Fruit fly (Drosophila melanogaster) whole organism, wandering third instar larva: ENCODE measurements around the gene Grip91.

Experiments used
- Abd-B ChIP-seq: fragments of >200 bp; optimal IDR thresholded peaks from 2 replicates; lab custom pipeline; 2017; ENCODE audit warnings: missing biosample characterization, missing genetic modification characterization
- CG32264 ChIP-seq: fragments of 200-800 bp; sonication (Bioruptor generic); optimal IDR thresholded peaks from 2 replicates; lab custom pipeline; 2016; ENCODE audit warnings: missing biosample characterization, missing genetic modification characterization
- CG9705 ChIP-seq: fragments of 200-800 bp; sonication (Bioruptor generic); optimal IDR thresholded peaks from 2 replicates; lab custom pipeline; 2018; ENCODE audit warnings: missing biosample characterization, mild to moderate bottlenecking, missing genetic modification characterization
- CrebA ChIP-seq: fragments of 200-800 bp; sonication (Bioruptor generic); optimal IDR thresholded peaks from 2 replicates; lab custom pipeline; 2016; ENCODE audit warnings: missing biosample characterization, mild to moderate bottlenecking, missing genetic modification characterization, borderline replicate concordance
- Dfd ChIP-seq: fragments of >200 bp; optimal IDR thresholded peaks from 2 replicates; lab custom pipeline; 2017; ENCODE audit warnings: missing biosample characterization, missing genetic modification characterization
- Dif ChIP-seq: fragments of 200-275, 200-300 bp; sonication (Bioruptor generic); optimal IDR thresholded peaks from 2 replicates; lab custom pipeline; 2018; ENCODE audit warnings: missing biosample characterization, missing genetic modification characterization; ENCODE audit not compliant: partially characterized antibody
- GATAd ChIP-seq: sonication (Bioruptor generic); optimal IDR thresholded peaks from 2 replicates; lab custom pipeline; 2016; ENCODE audit warnings: missing biosample characterization, missing genetic modification characterization
- HLH106 ChIP-seq: fragments of 200-800 bp; optimal IDR thresholded peaks from 3 replicates; lab custom pipeline; 2019; ENCODE audit warnings: missing biosample characterization, mild to moderate bottlenecking, missing genetic modification characterization, moderate library complexity
- Hnf4 ChIP-seq: fragments of 200-800 bp; sonication (Bioruptor generic); optimal IDR thresholded peaks from 2 replicates; lab custom pipeline; 2016; ENCODE audit warnings: missing biosample characterization, mild to moderate bottlenecking, missing genetic modification characterization
- Hr78 ChIP-seq: fragments of >200 bp; optimal IDR thresholded peaks from 2 replicates; lab custom pipeline; 2017; ENCODE audit warnings: missing biosample characterization, missing genetic modification characterization
- Hr83 ChIP-seq: fragments of 200-300 bp; sonication (Bioruptor generic); optimal IDR thresholded peaks from 2 replicates; lab custom pipeline; 2016; ENCODE audit warnings: missing biosample characterization, mild to moderate bottlenecking, missing genetic modification characterization, moderate library complexity; ENCODE audit not compliant: poor library complexity, severe bottlenecking
- Jra ChIP-seq: sonication (Bioruptor generic); optimal IDR thresholded peaks from 2 replicates; lab custom pipeline; 2016; ENCODE audit warnings: missing biosample characterization, missing genetic modification characterization
- Mio ChIP-seq: sonication (Bioruptor generic); optimal IDR thresholded peaks from 2 replicates; lab custom pipeline; 2016; ENCODE audit warnings: missing biosample characterization, missing genetic modification characterization
- Myc ChIP-seq: fragments of >200 bp; optimal IDR thresholded peaks from 2 replicates; lab custom pipeline; 2017
- N ChIP-seq: fragments of >200 bp; optimal IDR thresholded peaks from 2 replicates; lab custom pipeline; 2018; ENCODE audit warnings: missing biosample characterization, missing external identifiers, missing genetic modification characterization
- OdsH ChIP-seq: fragments of 200-800 bp; sonication (Bioruptor generic); optimal IDR thresholded peaks from 2 replicates; lab custom pipeline; 2016; ENCODE audit warnings: missing biosample characterization, mild to moderate bottlenecking, missing genetic modification characterization
- Rel ChIP-seq, 2 experiments: fragments of 200-800 bp; sonication (Bioruptor generic) in 1 of 2; optimal IDR thresholded peaks; 2 replicates in 1 of 2; 3 replicates in 1 of 2; lab custom pipeline; 2016 to 2019; ENCODE audit warnings: mild to moderate bottlenecking in 2 of 2, missing biosample characterization in 2 of 2, missing genetic modification characterization in 2 of 2, moderate library complexity in 1 of 2
- Sp1 ChIP-seq: fragments of 200-800 bp; sonication (Bioruptor generic); optimal IDR thresholded peaks from 3 replicates; lab custom pipeline; 2019; ENCODE audit warnings: missing biosample characterization, mild to moderate bottlenecking, missing genetic modification characterization, moderate library complexity
- Vsx2 ChIP-seq: fragments of 200-300, 225-300 bp; sonication (Bioruptor generic); optimal IDR thresholded peaks from 2 replicates; lab custom pipeline; 2018; ENCODE audit warnings: missing biosample characterization, missing genetic modification characterization; ENCODE audit not compliant: partially characterized antibody
- br ChIP-seq: fragments of 200-800 bp; sonication (Bioruptor generic); optimal IDR thresholded peaks from 2 replicates; lab custom pipeline; 2016; ENCODE audit warnings: missing biosample characterization, missing genetic modification characterization
- brk ChIP-seq: fragments of 200-800 bp; sonication (Bioruptor generic); optimal IDR thresholded peaks from 2 replicates; lab custom pipeline; 2016; ENCODE audit warnings: missing biosample characterization, mild to moderate bottlenecking, missing genetic modification characterization
- dl ChIP-seq, 2 experiments: fragments of 175-275, 200-275 bp in 1 of 2; fragments of 200-275 bp in 1 of 2; sonication (Bioruptor generic); optimal IDR thresholded peaks; lab custom pipeline; 2018; ENCODE audit warnings: mild to moderate bottlenecking in 2 of 2, missing biosample characterization in 2 of 2, missing genetic modification characterization in 2 of 2, moderate library complexity in 2 of 2; ENCODE audit not compliant: partially characterized antibody in 2 of 2, insufficient read depth in 1 of 2
- dmrt93B ChIP-seq: fragments of 200-800 bp; sonication (Bioruptor generic); optimal IDR thresholded peaks from 2 replicates; lab custom pipeline; 2018; ENCODE audit warnings: missing biosample characterization, mild to moderate bottlenecking, missing genetic modification characterization
- dsf ChIP-seq: sonication (Bioruptor generic); optimal IDR thresholded peaks from 2 replicates; lab custom pipeline; 2016; ENCODE audit warnings: missing biosample characterization, missing genetic modification characterization, borderline replicate concordance
- ey ChIP-seq: fragments of 200-800 bp; sonication (Bioruptor generic); optimal IDR thresholded peaks from 2 replicates; lab custom pipeline; 2016; ENCODE audit warnings: missing biosample characterization, missing genetic modification characterization
- foxo ChIP-seq, 2 experiments: fragments of 200-800 bp; sonication (Bioruptor generic); optimal IDR thresholded peaks; 2 replicates in 1 of 2; 3 replicates in 1 of 2; lab custom pipeline; 2016 to 2017; ENCODE audit warnings: missing biosample characterization in 2 of 2, missing genetic modification characterization in 2 of 2
- fru ChIP-seq: fragments of 200-800 bp; sonication (Bioruptor generic); optimal IDR thresholded peaks from 3 replicates; lab custom pipeline; 2016; ENCODE audit warnings: missing biosample characterization, mild to moderate bottlenecking, missing genetic modification characterization
- h ChIP-seq: fragments of 200-800 bp; sonication (Bioruptor generic); optimal IDR thresholded peaks from 3 replicates; lab custom pipeline; 2016; ENCODE audit warnings: missing biosample characterization, mild to moderate bottlenecking, missing genetic modification characterization
- jim ChIP-seq: fragments of 175-275, 200-325 bp; sonication (Bioruptor generic); optimal IDR thresholded peaks from 2 replicates; lab custom pipeline; 2016; ENCODE audit warnings: missing biosample characterization, mild to moderate bottlenecking, missing genetic modification characterization
- lola ChIP-seq: fragments of >200 bp; optimal IDR thresholded peaks from 2 replicates; lab custom pipeline; 2017; ENCODE audit warnings: missing biosample characterization, missing genetic modification characterization
- pan ChIP-seq: fragments of >200 bp; optimal IDR thresholded peaks from 2 replicates; lab custom pipeline; 2017
- psq ChIP-seq: fragments of 200-800 bp; sonication (Bioruptor generic); optimal IDR thresholded peaks from 3 replicates; lab custom pipeline; 2017; ENCODE audit warnings: missing biosample characterization, mild to moderate bottlenecking, missing genetic modification characterization, moderate library complexity
- rgr ChIP-seq: fragments of 200-800 bp; sonication (Bioruptor generic); optimal IDR thresholded peaks from 3 replicates; lab custom pipeline; 2016; ENCODE audit warnings: missing biosample characterization, mild to moderate bottlenecking, missing genetic modification characterization
- sage ChIP-seq: fragments of 200-800 bp; sonication (Bioruptor generic); optimal IDR thresholded peaks from 2 replicates; lab custom pipeline; 2016; ENCODE audit warnings: missing biosample characterization, mild to moderate bottlenecking, missing genetic modification characterization
- sv ChIP-seq: fragments of 200-800 bp; sonication (Bioruptor generic); optimal IDR thresholded peaks from 3 replicates; lab custom pipeline; 2016; ENCODE audit warnings: missing biosample characterization, missing genetic modification characterization
- tai ChIP-seq: sonication (Bioruptor generic); optimal IDR thresholded peaks from 2 replicates; lab custom pipeline; 2016; ENCODE audit warnings: missing biosample characterization, missing genetic modification characterization
- usp ChIP-seq: fragments of >200 bp; optimal IDR thresholded peaks from 2 replicates; lab custom pipeline; 2017; ENCODE audit warnings: missing biosample characterization, missing genetic modification characterization
- woc ChIP-seq: sonication (Bioruptor generic); optimal IDR thresholded peaks from 2 replicates; lab custom pipeline; 2016; ENCODE audit warnings: missing biosample characterization, mild to moderate bottlenecking, missing genetic modification characterization

Grip91 gene

dm6 chrX:13747635-13748467, 3.4 kb upstream of the Grip91 start:
- TF ChIP-seq Sp1 (GFP tag; lab: Kevin White, UChicago): peak; percentile 7
- no peak for TF ChIP-seq woc
- TF ChIP-seq Hr83: no peak
- no peak for TF ChIP-seq CG9705
- TF ChIP-seq lola: no peak
- TF ChIP-seq fru (GFP tag; lab: Kevin White, UChicago): peak; percentile 33
- no peak for TF ChIP-seq foxo (GFP tag; optimal IDR thresholded peaks at IDR 0.05; lab: Kevin White, UChicago)
- TF ChIP-seq psq (GFP tag; lab: Kevin White, UChicago): no peak
- no peak for TF ChIP-seq CG32264 (GFP tag; lab: Kevin White, UChicago)
- peak; percentile 36 for TF ChIP-seq brk
- TF ChIP-seq Vsx2 (GFP tag; lab: Kevin White, UChicago): no peak
- TF ChIP-seq Mio (GFP tag; lab: Kevin White, UChicago): no peak
- TF ChIP-seq Dif (GFP tag; lab: Kevin White, UChicago): no peak
- peak; percentile 5 for TF ChIP-seq sage (GFP tag; lab: Kevin White, UChicago)
- TF ChIP-seq ey: no peak
- TF ChIP-seq dl (GFP tag; optimal IDR thresholded peaks at IDR 0.05; lab: Kevin White, UChicago; ENCODE audit: insufficient read depth in 1 of 2, partially characterized antibody in 2 of 2): no peak
- TF ChIP-seq HLH106 (tag; lab: Kevin White, UChicago): no peak
- TF ChIP-seq rgr: peak; percentile 6
- no peak for TF ChIP-seq Dfd
- no peak for TF ChIP-seq Jra
- TF ChIP-seq Hnf4: no peak
- TF ChIP-seq h (GFP tag; lab: Kevin White, UChicago): no peak
- no peak for TF ChIP-seq pan (lab: Kevin White, UChicago)
- no peak for TF ChIP-seq dsf (GFP tag; lab: Kevin White, UChicago)
- no peak for TF ChIP-seq jim
- no peak for TF ChIP-seq Hr78 (GFP tag; lab: Kevin White, UChicago)
- TF ChIP-seq OdsH: no peak
- no peak for TF ChIP-seq br
- peak; percentile 52 for TF ChIP-seq Myc (lab: Kevin White, UChicago)
- no peak for TF ChIP-seq Abd-B (GFP tag; lab: Kevin White, UChicago)
- no peak for TF ChIP-seq CrebA
- TF ChIP-seq usp: no peak
- TF ChIP-seq tai (GFP tag; lab: Kevin White, UChicago): no peak
- TF ChIP-seq dmrt93B: no peak
- no peak for TF ChIP-seq N (GFP tag; lab: Kevin White, UChicago)
- TF ChIP-seq GATAd: no peak
- no peak for TF ChIP-seq Rel (GFP tag; optimal IDR thresholded peaks at IDR 0.05; lab: Kevin White, UChicago)
- TF ChIP-seq Rel (tag; optimal IDR thresholded peaks at IDR 0.05; lab: Kevin White, UChicago): no peak
- TF ChIP-seq sv (GFP tag; lab: Kevin White, UChicago): no peak

dm6 chrX:13747052-13747451, 2.6 kb upstream of the Grip91 start:
- peak; percentile 91 for TF ChIP-seq Dif (GFP tag; lab: Kevin White, UChicago)
- TF ChIP-seq foxo (GFP tag; optimal IDR thresholded peaks at IDR 0.05; lab: Kevin White, UChicago): no peak
- TF ChIP-seq br: peak; percentile 18
- no peak for TF ChIP-seq lola
- TF ChIP-seq Hr83: peak; percentile 27
- TF ChIP-seq dl (GFP tag; optimal IDR thresholded peaks at IDR 0.05; lab: Kevin White, UChicago; ENCODE audit: insufficient read depth in 1 of 2, partially characterized antibody in 2 of 2): peak; percentile 60 to 89
- TF ChIP-seq ey: no peak
- no peak for TF ChIP-seq OdsH
- peak; percentile 24 for TF ChIP-seq psq (GFP tag; lab: Kevin White, UChicago)

- TF ChIP-seq brk: peak; percentile 34
- TF ChIP-seq h (GFP tag; lab: Kevin White, UChicago): no peak
- TF ChIP-seq, all 38 proteins: peak for 1
Observed at dm6 chrX:13740992-13741391, 3.5 kb downstream of the Grip91 start.
